Worm (Caenorhabditis elegans) whole organism, L1 larva: ENCODE measurements around the gene C48D5.3.

Source experiments
- C34B4.2 ChIP-seq: sonication (generic microtip); optimal IDR thresholded peaks from 2 replicates; lab custom pipeline; 2017; ENCODE audit warnings: mild to moderate bottlenecking, missing genetic modification characterization, missing compliant biosample characterization
- ceh-82 ChIP-seq, 3 experiments: fragments of 150-350 bp in 1 of 3; sonication (generic microtip) in 2 of 3; optimal IDR thresholded peaks; 2 replicates each; lab custom pipeline; 2014 to 2017; ENCODE audit warnings: missing biosample characterization in 3 of 3, missing genetic modification characterization in 3 of 3
- elt-3 ChIP-seq, 6 experiments: fragments of 150-350 bp in 1 of 6; sonication (generic microtip); optimal IDR thresholded peaks; 2 replicates each; lab custom pipeline; 2017 to 2018; ENCODE audit warnings: missing biosample characterization in 6 of 6, missing genetic modification characterization in 6 of 6, inconsistent platforms in 1 of 6
- fos-1 ChIP-seq: fragments of 150-350 bp; optimal IDR thresholded peaks from 2 replicates; lab custom pipeline; 2014; ENCODE audit warnings: missing biosample characterization, missing genetic modification characterization
- lin-14 ChIP-seq: fragments of 200-800 bp; sonication (Bioruptor generic); optimal IDR thresholded peaks from 2 replicates; lab custom pipeline; 2018; ENCODE audit warnings: mild to moderate bottlenecking, missing genetic modification characterization, moderate library complexity, missing compliant biosample characterization
- nhr-76 ChIP-seq: sonication (generic microtip); optimal IDR thresholded peaks from 2 replicates; lab custom pipeline; 2017; ENCODE audit warnings: missing biosample characterization, missing genetic modification characterization
- nhr-90 ChIP-seq: sonication (generic microtip); optimal IDR thresholded peaks from 2 replicates; lab custom pipeline; 2016; ENCODE audit warnings: mild to moderate bottlenecking, missing genetic modification characterization, missing compliant biosample characterization; ENCODE audit not compliant: poor library complexity
- pqm-1 ChIP-seq: sonication (generic microtip); optimal IDR thresholded peaks from 3 replicates; lab custom pipeline; 2017; ENCODE audit warnings: missing biosample characterization, missing genetic modification characterization
- snpc-4 ChIP-seq: fragments of 150-350 bp; optimal IDR thresholded peaks from 2 replicates; lab custom pipeline; 2014; ENCODE audit warnings: missing biosample characterization, missing genetic modification characterization
- sup-37 ChIP-seq: fragments of 200-800 bp; sonication (Bioruptor generic); optimal IDR thresholded peaks from 2 replicates; lab custom pipeline; 2018; ENCODE audit warnings: mild to moderate bottlenecking, missing genetic modification characterization, missing compliant biosample characterization

- TF ChIP-seq nhr-90 (tag; lab: Kevin White, UChicago) (no peak), C34B4.2 (tag; lab: Kevin White, UChicago) (no peak), ceh-82 (tag; optimal IDR thresholded peaks at IDR 0.05; lab: Kevin White, UChicago) (no peak), sup-37 (GFP tag; lab: Kevin White, UChicago) (no peak), fos-1 (tag; lab: Kevin White, UChicago) (no peak), lin-14 (no peak), elt-3 (tag; optimal IDR thresholded peaks at IDR 0.05; lab: Kevin White, UChicago) (no peak), nhr-76 (tag; lab: Kevin White, UChicago) (no peak), snpc-4 (tag; lab: Kevin White, UChicago) (no peak), pqm-1 (tag; lab: Kevin White, UChicago) (no peak)
Observed at ce11 chrIII:3546323-3546722, 35.2 kb downstream of the C48D5.3 start, which contains the start of gene C54C6.7.
